Fruit fly (Drosophila melanogaster) whole organism, wandering third instar larva: Measurements from ENCODE around the gene gry.

Experiments used
- Abd-B ChIP-seq: fragments of >200 bp; optimal IDR thresholded peaks from 2 replicates; lab custom pipeline; 2017; ENCODE audit warnings: missing biosample characterization, missing genetic modification characterization
- CG32264 ChIP-seq: fragments of 200-800 bp; sonication (Bioruptor generic); optimal IDR thresholded peaks from 2 replicates; lab custom pipeline; 2016; ENCODE audit warnings: missing biosample characterization, missing genetic modification characterization
- CrebA ChIP-seq: fragments of 200-800 bp; sonication (Bioruptor generic); optimal IDR thresholded peaks from 2 replicates; lab custom pipeline; 2016; ENCODE audit warnings: missing biosample characterization, mild to moderate bottlenecking, missing genetic modification characterization, borderline replicate concordance
- Dfd ChIP-seq: fragments of >200 bp; optimal IDR thresholded peaks from 2 replicates; lab custom pipeline; 2017; ENCODE audit warnings: missing biosample characterization, missing genetic modification characterization
- Dif ChIP-seq: fragments of 200-275, 200-300 bp; sonication (Bioruptor generic); optimal IDR thresholded peaks from 2 replicates; lab custom pipeline; 2018; ENCODE audit warnings: missing biosample characterization, missing genetic modification characterization; ENCODE audit not compliant: partially characterized antibody
- GATAd ChIP-seq: sonication (Bioruptor generic); optimal IDR thresholded peaks from 2 replicates; lab custom pipeline; 2016; ENCODE audit warnings: missing biosample characterization, missing genetic modification characterization
- Hnf4 ChIP-seq: fragments of 200-800 bp; sonication (Bioruptor generic); optimal IDR thresholded peaks from 2 replicates; lab custom pipeline; 2016; ENCODE audit warnings: missing biosample characterization, mild to moderate bottlenecking, missing genetic modification characterization
- Hr83 ChIP-seq: fragments of 200-300 bp; sonication (Bioruptor generic); optimal IDR thresholded peaks from 2 replicates; lab custom pipeline; 2016; ENCODE audit warnings: missing biosample characterization, mild to moderate bottlenecking, missing genetic modification characterization, moderate library complexity; ENCODE audit not compliant: poor library complexity, severe bottlenecking
- Jra ChIP-seq: sonication (Bioruptor generic); optimal IDR thresholded peaks from 2 replicates; lab custom pipeline; 2016; ENCODE audit warnings: missing biosample characterization, missing genetic modification characterization
- Myc ChIP-seq: fragments of >200 bp; optimal IDR thresholded peaks from 2 replicates; lab custom pipeline; 2017
- N ChIP-seq: fragments of >200 bp; optimal IDR thresholded peaks from 2 replicates; lab custom pipeline; 2018; ENCODE audit warnings: missing biosample characterization, missing external identifiers, missing genetic modification characterization
- Rel ChIP-seq, 2 experiments: fragments of 200-800 bp; sonication (Bioruptor generic) in 1 of 2; optimal IDR thresholded peaks; 2 replicates in 1 of 2; 3 replicates in 1 of 2; lab custom pipeline; 2016 to 2019; ENCODE audit warnings: mild to moderate bottlenecking in 2 of 2, missing biosample characterization in 2 of 2, missing genetic modification characterization in 2 of 2, moderate library complexity in 1 of 2
- Sp1 ChIP-seq: fragments of 200-800 bp; sonication (Bioruptor generic); optimal IDR thresholded peaks from 3 replicates; lab custom pipeline; 2019; ENCODE audit warnings: missing biosample characterization, mild to moderate bottlenecking, missing genetic modification characterization, moderate library complexity
- br ChIP-seq: fragments of 200-800 bp; sonication (Bioruptor generic); optimal IDR thresholded peaks from 2 replicates; lab custom pipeline; 2016; ENCODE audit warnings: missing biosample characterization, missing genetic modification characterization
- brk ChIP-seq: fragments of 200-800 bp; sonication (Bioruptor generic); optimal IDR thresholded peaks from 2 replicates; lab custom pipeline; 2016; ENCODE audit warnings: missing biosample characterization, mild to moderate bottlenecking, missing genetic modification characterization
- dl ChIP-seq, 2 experiments: fragments of 175-275, 200-275 bp in 1 of 2; fragments of 200-275 bp in 1 of 2; sonication (Bioruptor generic); optimal IDR thresholded peaks; lab custom pipeline; 2018; ENCODE audit warnings: mild to moderate bottlenecking in 2 of 2, missing biosample characterization in 2 of 2, missing genetic modification characterization in 2 of 2, moderate library complexity in 2 of 2; ENCODE audit not compliant: partially characterized antibody in 2 of 2, insufficient read depth in 1 of 2
- ey ChIP-seq: fragments of 200-800 bp; sonication (Bioruptor generic); optimal IDR thresholded peaks from 2 replicates; lab custom pipeline; 2016; ENCODE audit warnings: missing biosample characterization, missing genetic modification characterization
- foxo ChIP-seq, 2 experiments: fragments of 200-800 bp; sonication (Bioruptor generic); optimal IDR thresholded peaks; 2 replicates in 1 of 2; 3 replicates in 1 of 2; lab custom pipeline; 2016 to 2017; ENCODE audit warnings: missing biosample characterization in 2 of 2, missing genetic modification characterization in 2 of 2
- fru ChIP-seq: fragments of 200-800 bp; sonication (Bioruptor generic); optimal IDR thresholded peaks from 3 replicates; lab custom pipeline; 2016; ENCODE audit warnings: missing biosample characterization, mild to moderate bottlenecking, missing genetic modification characterization
- h ChIP-seq: fragments of 200-800 bp; sonication (Bioruptor generic); optimal IDR thresholded peaks from 3 replicates; lab custom pipeline; 2016; ENCODE audit warnings: missing biosample characterization, mild to moderate bottlenecking, missing genetic modification characterization
- lola ChIP-seq: fragments of >200 bp; optimal IDR thresholded peaks from 2 replicates; lab custom pipeline; 2017; ENCODE audit warnings: missing biosample characterization, missing genetic modification characterization
- psq ChIP-seq: fragments of 200-800 bp; sonication (Bioruptor generic); optimal IDR thresholded peaks from 3 replicates; lab custom pipeline; 2017; ENCODE audit warnings: missing biosample characterization, mild to moderate bottlenecking, missing genetic modification characterization, moderate library complexity
- rgr ChIP-seq: fragments of 200-800 bp; sonication (Bioruptor generic); optimal IDR thresholded peaks from 3 replicates; lab custom pipeline; 2016; ENCODE audit warnings: missing biosample characterization, mild to moderate bottlenecking, missing genetic modification characterization
- sage ChIP-seq: fragments of 200-800 bp; sonication (Bioruptor generic); optimal IDR thresholded peaks from 2 replicates; lab custom pipeline; 2016; ENCODE audit warnings: missing biosample characterization, mild to moderate bottlenecking, missing genetic modification characterization
- tai ChIP-seq: sonication (Bioruptor generic); optimal IDR thresholded peaks from 2 replicates; lab custom pipeline; 2016; ENCODE audit warnings: missing biosample characterization, missing genetic modification characterization
- woc ChIP-seq: sonication (Bioruptor generic); optimal IDR thresholded peaks from 2 replicates; lab custom pipeline; 2016; ENCODE audit warnings: missing biosample characterization, mild to moderate bottlenecking, missing genetic modification characterization

gry gene

DNA sequence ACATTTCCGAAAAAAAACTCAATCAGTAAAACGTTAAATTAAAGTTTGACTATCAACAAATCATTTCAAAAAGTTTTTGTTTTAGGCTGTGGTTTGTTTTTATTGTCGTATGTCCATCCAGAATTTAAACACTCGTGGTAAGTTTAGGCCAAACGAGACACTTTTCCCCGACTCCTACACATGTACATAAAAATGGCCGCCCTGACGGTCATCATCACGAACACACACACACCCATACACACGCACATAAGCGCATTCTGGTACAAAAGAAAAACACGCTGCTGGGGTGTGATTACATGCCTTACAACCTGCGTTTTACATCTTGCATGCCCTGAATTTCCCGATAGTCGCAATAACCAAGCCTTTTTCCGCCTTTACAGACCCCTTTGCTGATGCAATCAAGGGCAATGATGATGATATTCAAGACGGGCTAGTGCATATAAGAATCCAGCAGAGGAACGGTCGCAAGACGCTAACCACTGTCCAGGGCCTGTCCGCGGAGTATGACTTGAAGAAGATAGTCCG lies 24.6 kb downstream of the gry start:
- no peak for TF ChIP-seq GATAd (GFP tag; lab: Kevin White, UChicago)
- TF ChIP-seq Dif (GFP tag; lab: Kevin White, UChicago) = no peak
- TF ChIP-seq fru (GFP tag; lab: Kevin White, UChicago) = no peak
- no peak for TF ChIP-seq CG32264 (GFP tag; lab: Kevin White, UChicago)
- TF ChIP-seq Rel (GFP tag; optimal IDR thresholded peaks at IDR 0.05; lab: Kevin White, UChicago) = no peak
- TF ChIP-seq Rel (tag; optimal IDR thresholded peaks at IDR 0.05; lab: Kevin White, UChicago) = no peak
- no peak for TF ChIP-seq psq (GFP tag; lab: Kevin White, UChicago)

dm6 chr3L:3224740-3225719 lies 26.1 kb downstream of the gry start, which contains the start of gene Larp4B:
Larp4B (plus strand) TSS chr3L:3224838.
- TF ChIP-seq Sp1 (GFP tag; lab: Kevin White, UChicago) = peak; percentile 6
- no peak for TF ChIP-seq brk (GFP tag; lab: Kevin White, UChicago)
- TF ChIP-seq h (GFP tag; lab: Kevin White, UChicago) = peak; percentile 13
- TF ChIP-seq rgr = peak; percentile 36
- TF ChIP-seq Rel (GFP tag; optimal IDR thresholded peaks at IDR 0.05; lab: Kevin White, UChicago) = no peak
- peak; percentile 97 for TF ChIP-seq Rel (tag; optimal IDR thresholded peaks at IDR 0.05; lab: Kevin White, UChicago)
- no peak for TF ChIP-seq tai
- peak; percentile 27 for TF ChIP-seq Jra (GFP tag; lab: Kevin White, UChicago)
- TF ChIP-seq Abd-B (GFP tag; lab: Kevin White, UChicago) = no peak
- peak in 1 of 2 experiments; percentile 17 for TF ChIP-seq foxo (GFP tag; optimal IDR thresholded peaks at IDR 0.05; lab: Kevin White, UChicago)
- TF ChIP-seq, all 38 proteins: peak for 6

- TF ChIP-seq lola = peak; percentile 83
- no peak for TF ChIP-seq CrebA
- no peak for TF ChIP-seq ey (GFP tag; lab: Kevin White, UChicago)
- peak; percentile 20 for TF ChIP-seq Sp1 (GFP tag; lab: Kevin White, UChicago)
- peak in 1 of 2 experiments; percentile 92 for TF ChIP-seq dl (GFP tag; optimal IDR thresholded peaks at IDR 0.05; lab: Kevin White, UChicago; ENCODE audit: insufficient read depth in 1 of 2, partially characterized antibody in 2 of 2)
- TF ChIP-seq br (GFP tag; lab: Kevin White, UChicago) = peak; percentile 35
- no peak for TF ChIP-seq fru (GFP tag; lab: Kevin White, UChicago)
- TF ChIP-seq Dif (GFP tag; lab: Kevin White, UChicago) = peak; percentile 99
- TF ChIP-seq psq (GFP tag; lab: Kevin White, UChicago) = peak; percentile 66
These were observed 27.0 kb downstream of the gry start for dm6 chr3L:3225769-3226457.

dm6 chr3L:3226458-3226783 lies 27.5 kb downstream of the gry start:
- TF ChIP-seq N (GFP tag; lab: Kevin White, UChicago) (peak; percentile 42), sage (GFP tag; lab: Kevin White, UChicago) (no peak)

DNA sequence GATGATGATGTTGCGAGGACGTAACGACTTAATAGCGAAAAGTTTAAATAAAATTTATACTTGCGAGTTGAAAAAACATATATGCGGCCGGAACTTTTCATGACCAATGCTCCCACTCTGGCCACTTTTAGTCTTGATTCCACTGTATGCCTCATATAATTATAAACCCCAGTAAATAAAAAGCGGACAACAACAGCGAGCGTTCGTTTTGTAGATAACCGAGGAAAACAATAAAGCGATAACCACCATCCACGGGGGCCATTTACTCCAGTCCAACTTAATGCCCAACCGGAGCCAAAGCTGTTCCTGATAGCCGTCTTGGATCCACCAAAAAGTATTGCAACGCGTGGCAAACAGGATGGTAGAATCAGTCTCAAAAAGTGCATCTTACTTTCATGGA lies 37.4 kb downstream of the gry start:
- TF ChIP-seq Hnf4 (GFP tag; lab: Kevin White, UChicago) (no peak), Hr83 (GFP tag; lab: Kevin White, UChicago) (no peak), woc (no peak), br (GFP tag; lab: Kevin White, UChicago) (no peak), Dfd (GFP tag; lab: Kevin White, UChicago) (no peak), Myc (lab: Kevin White, UChicago) (no peak)
